Fruit fly (Drosophila melanogaster): ENCODE results near the gene CG42831.

The CG42831 gene

DNA sequence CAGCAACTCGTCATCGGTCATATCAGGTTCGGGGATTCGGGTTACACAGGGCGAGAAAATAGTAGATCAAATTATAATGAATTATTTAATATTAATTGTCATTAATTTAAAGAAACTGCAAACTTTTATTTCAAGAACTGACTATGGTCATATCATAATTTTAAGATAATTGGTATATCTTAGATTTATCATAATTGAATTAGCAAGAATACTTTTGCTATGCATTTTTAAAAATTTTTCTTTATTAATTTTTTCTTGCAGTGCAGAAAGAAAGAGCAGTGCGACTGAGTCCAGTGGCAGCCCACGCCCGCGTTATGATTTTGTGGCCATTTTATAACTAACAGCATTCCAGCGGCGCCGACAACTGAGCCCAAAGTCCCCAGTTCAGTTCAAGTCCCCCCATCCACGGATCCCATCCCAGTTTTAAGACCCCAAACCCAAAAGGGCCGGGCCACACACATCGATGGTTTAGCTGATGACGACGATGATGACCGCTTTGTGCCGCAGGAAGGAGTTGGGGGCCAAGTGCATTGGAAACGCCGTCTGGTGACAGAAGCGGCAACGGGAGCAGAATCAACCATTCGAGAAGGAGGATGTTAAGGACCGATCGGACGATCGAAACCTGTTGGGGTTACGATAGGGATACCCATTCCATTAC lies 42.0 kb upstream of the CG42831 start:
- no peak for TF ChIP-seq Hr78 (GFP tag; optimal IDR thresholded peaks at IDR 0.05)
- TF ChIP-seq woc (GFP tag; optimal IDR thresholded peaks at IDR 0.05), result no peak
- no peak for TF ChIP-seq usp (GFP tag; optimal IDR thresholded peaks at IDR 0.05)
- TF ChIP-seq br (GFP tag; optimal IDR thresholded peaks at IDR 0.05), result no peak
- TF ChIP-seq Vsx2 (GFP tag; optimal IDR thresholded peaks at IDR 0.05; ENCODE audit: partially characterized antibody), result no peak
- no peak for TF ChIP-seq jim (GFP tag; optimal IDR thresholded peaks at IDR 0.05)
- TF ChIP-seq dsf (GFP tag; optimal IDR thresholded peaks at IDR 0.05; ENCODE audit: borderline replicate concordance), result no peak
- no peak for TF ChIP-seq Dfd (GFP tag; optimal IDR thresholded peaks at IDR 0.05)
- TF ChIP-seq GATAd (GFP tag; optimal IDR thresholded peaks at IDR 0.05), result no peak
- TF ChIP-seq ey (GFP tag; optimal IDR thresholded peaks at IDR 0.05), result peak; percentile 40
- TF ChIP-seq dl (GFP tag; optimal IDR thresholded peaks at IDR 0.05; ENCODE audit: insufficient read depth in 1 of 2, partially characterized antibody in 2 of 2), result peak in 1 of 2 experiments; percentile 4
- peak; percentile 74 for TF ChIP-seq brk (GFP tag; optimal IDR thresholded peaks at IDR 0.05)
- TF ChIP-seq Jra (GFP tag; optimal IDR thresholded peaks at IDR 0.05), result no peak
- no peak for TF ChIP-seq Myc (optimal IDR thresholded peaks at IDR 0.05)
- peak; percentile 74 for TF ChIP-seq psq (GFP tag; optimal IDR thresholded peaks at IDR 0.05)
- no peak for TF ChIP-seq Hr83 (GFP tag; optimal IDR thresholded peaks at IDR 0.05; ENCODE audit: poor library complexity, severe bottlenecking)
- no peak for TF ChIP-seq pan (optimal IDR thresholded peaks at IDR 0.05)
- peak; percentile 12 for TF ChIP-seq tai (GFP tag; optimal IDR thresholded peaks at IDR 0.05)
- TF ChIP-seq Abd-B (GFP tag; optimal IDR thresholded peaks at IDR 0.05), result no peak
- no peak for TF ChIP-seq Dif (GFP tag; optimal IDR thresholded peaks at IDR 0.05; ENCODE audit: partially characterized antibody)
- peak; percentile 74 for TF ChIP-seq rgr (GFP tag; optimal IDR thresholded peaks at IDR 0.05)
- TF ChIP-seq dmrt93B (GFP tag; optimal IDR thresholded peaks at IDR 0.05), result no peak
- TF ChIP-seq N (GFP tag; optimal IDR thresholded peaks at IDR 0.05), result no peak
- no peak for TF ChIP-seq CrebA (GFP tag; optimal IDR thresholded peaks at IDR 0.05; ENCODE audit: borderline replicate concordance)
- TF ChIP-seq h (GFP tag; optimal IDR thresholded peaks at IDR 0.05), result peak; percentile 69
- peak; percentile 50 for TF ChIP-seq sv (GFP tag; optimal IDR thresholded peaks at IDR 0.05)
- TF ChIP-seq sage (GFP tag; optimal IDR thresholded peaks at IDR 0.05), result no peak
- no peak for TF ChIP-seq CG32264 (GFP tag; optimal IDR thresholded peaks at IDR 0.05)
- TF ChIP-seq CG9705 (GFP tag; optimal IDR thresholded peaks at IDR 0.05), result no peak
- peak; percentile 73 for TF ChIP-seq Sp1 (GFP tag; optimal IDR thresholded peaks at IDR 0.05)
- TF ChIP-seq HLH106 (tag; optimal IDR thresholded peaks at IDR 0.05), result peak; percentile 72
- TF ChIP-seq fru (GFP tag; optimal IDR thresholded peaks at IDR 0.05), result peak; percentile 45
- TF ChIP-seq OdsH (GFP tag; optimal IDR thresholded peaks at IDR 0.05), result peak; percentile 77
- no peak for TF ChIP-seq lola (GFP tag; optimal IDR thresholded peaks at IDR 0.05)
- TF ChIP-seq Mio (GFP tag; optimal IDR thresholded peaks at IDR 0.05), result no peak
- no peak for TF ChIP-seq Hnf4 (GFP tag; optimal IDR thresholded peaks at IDR 0.05)
- no peak for TF ChIP-seq Rel (GFP tag; optimal IDR thresholded peaks at IDR 0.05)
- TF ChIP-seq Rel (tag; optimal IDR thresholded peaks at IDR 0.05), result no peak
- TF ChIP-seq foxo (GFP tag; optimal IDR thresholded peaks at IDR 0.05), result peak in 1 of 2 experiments; percentile 74

DNA sequence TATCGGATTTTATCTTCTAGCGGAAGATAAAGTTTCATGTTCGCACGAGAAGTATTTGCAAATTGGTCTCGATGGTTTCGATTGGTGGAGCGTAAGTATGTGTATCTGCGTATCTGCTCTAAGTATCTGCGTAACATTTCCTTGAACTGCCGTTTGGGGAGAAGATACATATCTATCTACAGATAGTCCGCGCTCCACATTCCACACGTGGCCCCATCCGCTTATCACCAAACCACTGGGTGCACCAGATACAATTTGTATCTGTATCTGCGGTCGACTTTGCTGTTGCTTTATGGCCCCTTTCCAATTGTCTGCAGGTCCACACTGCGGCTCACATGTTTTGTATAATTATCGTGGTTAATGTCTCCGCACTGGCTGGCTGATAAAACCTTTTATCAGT lies 41.0 kb upstream of the CG42831 start:
- no peak for TF ChIP-seq dl (GFP tag; optimal IDR thresholded peaks at IDR 0.05; ENCODE audit: insufficient read depth in 1 of 2, partially characterized antibody in 2 of 2)
- TF ChIP-seq dsf (GFP tag; optimal IDR thresholded peaks at IDR 0.05; ENCODE audit: borderline replicate concordance), result no peak
- TF ChIP-seq Jra (GFP tag; optimal IDR thresholded peaks at IDR 0.05), result no peak
- TF ChIP-seq dmrt93B (GFP tag; optimal IDR thresholded peaks at IDR 0.05), result no peak
- TF ChIP-seq rgr (GFP tag; optimal IDR thresholded peaks at IDR 0.05), result no peak
- TF ChIP-seq Hnf4 (GFP tag; optimal IDR thresholded peaks at IDR 0.05), result no peak

DNA sequence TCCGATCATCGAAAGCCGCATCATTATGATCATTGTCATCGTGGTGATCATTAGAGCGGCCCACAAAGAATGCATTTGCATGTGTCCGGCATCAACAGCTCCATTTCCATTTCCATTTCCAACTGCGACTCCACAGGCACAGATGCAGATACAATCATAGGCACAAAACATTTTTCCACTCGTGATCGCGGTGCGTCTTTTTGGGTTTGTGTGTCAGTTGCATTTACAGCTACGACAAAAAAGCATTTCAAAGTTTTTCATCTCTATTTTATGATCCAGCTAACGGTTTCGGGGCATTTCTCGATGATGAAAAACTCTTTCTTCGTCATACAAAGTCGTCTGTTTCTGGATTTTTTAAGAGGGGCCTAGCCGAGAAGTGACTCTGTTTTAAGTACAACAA lies 39.4 kb upstream of the CG42831 start:
- TF ChIP-seq fru (GFP tag; optimal IDR thresholded peaks at IDR 0.05), result no peak
- no peak for TF ChIP-seq ey (GFP tag; optimal IDR thresholded peaks at IDR 0.05)
- TF ChIP-seq Dfd (GFP tag; optimal IDR thresholded peaks at IDR 0.05), result no peak
- no peak for TF ChIP-seq h (GFP tag; optimal IDR thresholded peaks at IDR 0.05)
- TF ChIP-seq sv (GFP tag; optimal IDR thresholded peaks at IDR 0.05), result no peak
- no peak for TF ChIP-seq N (GFP tag; optimal IDR thresholded peaks at IDR 0.05)
- TF ChIP-seq tai (GFP tag; optimal IDR thresholded peaks at IDR 0.05), result no peak
- TF ChIP-seq Hnf4 (GFP tag; optimal IDR thresholded peaks at IDR 0.05), result no peak
- TF ChIP-seq foxo (GFP tag; optimal IDR thresholded peaks at IDR 0.05), result no peak
- no peak for TF ChIP-seq dsf (GFP tag; optimal IDR thresholded peaks at IDR 0.05; ENCODE audit: borderline replicate concordance)
- no peak for TF ChIP-seq Hr78 (GFP tag; optimal IDR thresholded peaks at IDR 0.05)
- no peak for TF ChIP-seq CG9705 (GFP tag; optimal IDR thresholded peaks at IDR 0.05)
- TF ChIP-seq GATAd (GFP tag; optimal IDR thresholded peaks at IDR 0.05), result no peak
- TF ChIP-seq psq (GFP tag; optimal IDR thresholded peaks at IDR 0.05), result no peak
- TF ChIP-seq Sp1 (GFP tag; optimal IDR thresholded peaks at IDR 0.05), result no peak
- no peak for TF ChIP-seq br (GFP tag; optimal IDR thresholded peaks at IDR 0.05)
- no peak for TF ChIP-seq Rel (GFP tag; optimal IDR thresholded peaks at IDR 0.05)
- no peak for TF ChIP-seq Rel (tag; optimal IDR thresholded peaks at IDR 0.05)
- TF ChIP-seq CG32264 (GFP tag; optimal IDR thresholded peaks at IDR 0.05), result no peak
- no peak for TF ChIP-seq Hr83 (GFP tag; optimal IDR thresholded peaks at IDR 0.05; ENCODE audit: poor library complexity, severe bottlenecking)
